Worm (Caenorhabditis elegans) whole organism, mixed stage, embryonic: ENCODE data around the gene ZK1320.7.

Source experiments
- M03D4.4 ChIP-seq: sonication (generic microtip); optimal IDR thresholded peaks from 2 replicates; lab custom pipeline; 2017; ENCODE audit warnings: mild to moderate bottlenecking, missing genetic modification characterization, missing compliant biosample characterization
- bed-3 ChIP-seq: fragments of 200-800 bp; sonication (Bioruptor generic); optimal IDR thresholded peaks from 3 replicates; lab custom pipeline; 2018; ENCODE audit warnings: mild to moderate bottlenecking, missing genetic modification characterization, moderate library complexity, missing compliant biosample characterization
- blmp-1 ChIP-seq: fragments of 150-350 bp; optimal IDR thresholded peaks from 2 replicates; lab custom pipeline; 2014; ENCODE audit warnings: missing biosample characterization, missing genetic modification characterization
- ceh-39 ChIP-seq: fragments of 150-350 bp; optimal IDR thresholded peaks from 2 replicates; lab custom pipeline; 2014; ENCODE audit warnings: missing biosample characterization, missing genetic modification characterization
- ceh-43 ChIP-seq: fragments of 200-800 bp; sonication (Bioruptor generic); optimal IDR thresholded peaks from 2 replicates; lab custom pipeline; 2018; ENCODE audit warnings: mild to moderate bottlenecking, missing genetic modification characterization, moderate library complexity, missing compliant biosample characterization
- ceh-83 ChIP-seq: fragments of 200-800 bp; sonication (Bioruptor generic); optimal IDR thresholded peaks from 2 replicates; lab custom pipeline; 2018; ENCODE audit warnings: mild to moderate bottlenecking, missing genetic modification characterization, missing compliant biosample characterization
- ces-1 ChIP-seq: fragments of 150-350 bp; optimal IDR thresholded peaks from 2 replicates; lab custom pipeline; 2014; ENCODE audit warnings: missing biosample characterization, missing genetic modification reagents, missing genetic modification characterization
- cnd-1 ChIP-seq: fragments of 200-800 bp; sonication (Bioruptor generic); optimal IDR thresholded peaks from 2 replicates; lab custom pipeline; 2018; ENCODE audit warnings: mild to moderate bottlenecking, missing genetic modification characterization, missing compliant biosample characterization
- drap-1 ChIP-seq: fragments of 200-800 bp; sonication (Bioruptor generic); optimal IDR thresholded peaks from 3 replicates; lab custom pipeline; 2018; ENCODE audit warnings: mild to moderate bottlenecking, missing genetic modification characterization, missing compliant biosample characterization
- elt-1 ChIP-seq: sonication (generic microtip); optimal IDR thresholded peaks from 2 replicates; lab custom pipeline; 2017; ENCODE audit warnings: missing genetic modification characterization, mild to moderate bottlenecking, missing compliant biosample characterization, antibody characterized with exemption, moderate library complexity, borderline replicate concordance; ENCODE audit not compliant: insufficient read depth
- elt-3 ChIP-seq: fragments of 150-350 bp; optimal IDR thresholded peaks from 2 replicates; lab custom pipeline; 2014; ENCODE audit warnings: missing biosample characterization, missing genetic modification characterization
- ham-2 ChIP-seq: fragments of 200-800 bp; sonication (Bioruptor generic); optimal IDR thresholded peaks from 2 replicates; lab custom pipeline; 2018; ENCODE audit warnings: mild to moderate bottlenecking, missing genetic modification characterization, missing compliant biosample characterization
- hlh-1 ChIP-seq: fragments of 150-350 bp; optimal IDR thresholded peaks from 2 replicates; lab custom pipeline; 2014; ENCODE audit warnings: missing biosample characterization, missing genetic modification reagents, missing genetic modification characterization
- lin-13 ChIP-seq: fragments of 150-350 bp; optimal IDR thresholded peaks from 2 replicates; lab custom pipeline; 2014; ENCODE audit warnings: missing biosample characterization, missing genetic modification characterization
- lin-32 ChIP-seq: fragments of 200-800 bp; sonication (Bioruptor generic); optimal IDR thresholded peaks from 2 replicates; lab custom pipeline; 2018; ENCODE audit warnings: mild to moderate bottlenecking, missing genetic modification characterization, missing compliant biosample characterization
- lsy-2 ChIP-seq: fragments of 150-350 bp; optimal IDR thresholded peaks from 2 replicates; lab custom pipeline; 2014; ENCODE audit warnings: missing biosample characterization, missing genetic modification characterization
- mab-5 ChIP-seq: fragments of 150-350 bp; optimal IDR thresholded peaks from 2 replicates; lab custom pipeline; 2014; ENCODE audit warnings: missing biosample characterization, missing genetic modification characterization
- mep-1 ChIP-seq: fragments of 150-350 bp; optimal IDR thresholded peaks from 2 replicates; lab custom pipeline; 2017; ENCODE audit warnings: missing biosample characterization, missing genetic modification reagents, missing genetic modification characterization, inconsistent platforms
- mls-2 ChIP-seq: sonication (generic microtip); optimal IDR thresholded peaks from 2 replicates; lab custom pipeline; 2016; ENCODE audit warnings: mild to moderate bottlenecking, missing genetic modification characterization, moderate library complexity, missing compliant biosample characterization
- nhr-12 ChIP-seq: fragments of 150-350 bp; optimal IDR thresholded peaks from 2 replicates; lab custom pipeline; 2014; ENCODE audit warnings: missing biosample characterization, missing genetic modification characterization
- nhr-2 ChIP-seq: fragments of 150-350 bp; optimal IDR thresholded peaks from 2 replicates; lab custom pipeline; 2014; ENCODE audit warnings: missing biosample characterization, missing genetic modification characterization
- nhr-237 ChIP-seq: fragments of 150-350 bp; optimal IDR thresholded peaks from 2 replicates; lab custom pipeline; 2014; ENCODE audit warnings: missing biosample characterization, missing genetic modification characterization
- nhr-28 ChIP-seq: fragments of 150-350 bp; optimal IDR thresholded peaks from 2 replicates; lab custom pipeline; 2014; ENCODE audit warnings: missing biosample characterization, missing genetic modification characterization
- pha-4 ChIP-seq: fragments of 150-350 bp; optimal IDR thresholded peaks from 2 replicates; lab custom pipeline; 2018; ENCODE audit warnings: missing biosample characterization, missing genetic modification reagents, missing genetic modification characterization
- sem-2 ChIP-seq: fragments of 200-800 bp; sonication (Bioruptor generic); optimal IDR thresholded peaks from 2 replicates; lab custom pipeline; 2018; ENCODE audit warnings: mild to moderate bottlenecking, missing genetic modification characterization, missing compliant biosample characterization
- tbx-8 ChIP-seq: fragments of 200-800 bp; sonication (Bioruptor generic); optimal IDR thresholded peaks from 2 replicates; lab custom pipeline; 2018; ENCODE audit warnings: mild to moderate bottlenecking, missing genetic modification characterization, moderate library complexity, missing compliant biosample characterization
- unc-120 ChIP-seq: sonication (generic microtip); optimal IDR thresholded peaks from 2 replicates; lab custom pipeline; 2017; ENCODE audit warnings: missing genetic modification characterization, missing compliant biosample characterization; ENCODE audit not compliant: poor library complexity, severe bottlenecking
- unc-62 ChIP-seq: fragments of 150-350 bp; optimal IDR thresholded peaks from 2 replicates; lab custom pipeline; 2014; ENCODE audit warnings: missing biosample characterization, missing genetic modification reagents, missing genetic modification characterization
- zip-8 ChIP-seq: fragments of 150-350 bp; optimal IDR thresholded peaks from 2 replicates; lab custom pipeline; 2014; ENCODE audit warnings: missing biosample characterization, missing genetic modification characterization
- ztf-11 ChIP-seq: fragments of 150-350 bp; optimal IDR thresholded peaks from 2 replicates; lab custom pipeline; 2014; ENCODE audit warnings: missing biosample characterization, missing genetic modification characterization

The ZK1320.7 gene

DNA sequence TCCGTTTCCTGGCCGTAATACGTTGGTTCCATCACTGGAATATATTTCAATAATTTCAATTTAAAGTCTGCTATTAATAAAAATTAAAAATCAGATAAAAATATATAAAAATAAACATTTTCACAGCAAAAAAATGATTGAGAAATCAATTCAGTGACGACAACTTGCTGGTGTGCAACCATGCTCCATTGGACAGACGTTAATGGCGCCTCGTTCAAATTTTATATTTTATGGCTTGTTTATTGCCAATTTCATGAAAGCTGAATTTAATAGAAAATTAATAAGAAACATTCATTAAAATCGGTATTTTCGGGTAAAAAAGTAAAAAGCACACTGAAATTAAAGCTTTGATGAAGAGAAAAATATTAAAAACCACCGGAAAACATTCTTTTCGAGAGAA is 34.8 kb downstream of the ZK1320.7 start, which contains the start of gene Y53C12A.3:
Y53C12A.3 (minus strand) TSS at position 34 of the 400 bp plus-strand sequence.
- TF ChIP-seq nhr-2 (tag; lab: Kevin White, UChicago) (peak; percentile 11), zip-8 (tag; lab: Kevin White, UChicago) (no peak), lin-32 (GFP tag; lab: Kevin White, UChicago) (no peak), nhr-237 (peak; percentile 43), lsy-2 (tag; lab: Kevin White, UChicago) (peak; percentile 51), bed-3 (GFP tag; lab: Kevin White, UChicago) (no peak), blmp-1 (tag; lab: Kevin White, UChicago) (no peak), nhr-12 (tag; lab: Kevin White, UChicago) (no peak), ces-1 (peak; percentile 29), nhr-28 (tag; lab: Kevin White, UChicago) (no peak), unc-120 (tag; lab: Kevin White, UChicago) (no peak), M03D4.4 (tag; lab: Kevin White, UChicago) (no peak), mep-1 (peak; percentile 31), mab-5 (tag; lab: Kevin White, UChicago) (no peak)

DNA sequence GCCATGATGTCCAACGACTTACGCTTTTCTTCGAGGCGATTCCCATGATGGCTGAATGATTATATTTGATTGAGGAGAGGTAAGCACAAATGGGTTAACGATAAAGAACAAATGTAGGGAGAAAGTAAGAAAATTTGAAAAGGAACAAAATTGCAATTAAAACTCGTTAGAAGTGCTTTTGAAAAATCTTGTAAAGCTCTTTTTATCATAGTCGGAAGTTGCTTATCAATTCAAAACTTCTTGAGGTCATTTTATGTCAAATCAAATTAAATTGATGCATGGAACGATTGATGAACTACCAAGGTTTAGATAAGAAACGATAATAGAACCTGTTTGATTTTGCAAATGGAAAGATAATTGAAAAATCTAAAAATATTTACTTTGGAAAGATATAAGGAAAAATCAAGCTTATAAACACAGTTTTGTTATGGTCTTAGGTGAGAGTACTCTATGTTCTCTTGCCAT is 37.5 kb downstream of the ZK1320.7 start, which contains the start of gene glt-5:
glt-5 (minus strand) TSS at position 51 of the 465 bp plus-strand sequence.
- no peak for TF ChIP-seq elt-1 (tag; lab: Kevin White, UChicago)
- TF ChIP-seq hlh-1 (tag; lab: Kevin White, UChicago), result no peak
- no peak for TF ChIP-seq mls-2
- TF ChIP-seq ces-1, result no peak
- TF ChIP-seq lsy-2 (tag; lab: Kevin White, UChicago), result no peak
- no peak for TF ChIP-seq drap-1 (GFP tag; lab: Kevin White, UChicago)
- TF ChIP-seq elt-3, result no peak
- TF ChIP-seq cnd-1 (tag; lab: Kevin White, UChicago), result no peak
- no peak for TF ChIP-seq ham-2 (GFP tag; lab: Kevin White, UChicago)
- no peak for TF ChIP-seq lin-13 (tag; lab: Kevin White, UChicago)
- TF ChIP-seq unc-62 (GFP tag; lab: Kevin White, UChicago), result no peak
- TF ChIP-seq sem-2, result no peak
- no peak for TF ChIP-seq tbx-8

DNA sequence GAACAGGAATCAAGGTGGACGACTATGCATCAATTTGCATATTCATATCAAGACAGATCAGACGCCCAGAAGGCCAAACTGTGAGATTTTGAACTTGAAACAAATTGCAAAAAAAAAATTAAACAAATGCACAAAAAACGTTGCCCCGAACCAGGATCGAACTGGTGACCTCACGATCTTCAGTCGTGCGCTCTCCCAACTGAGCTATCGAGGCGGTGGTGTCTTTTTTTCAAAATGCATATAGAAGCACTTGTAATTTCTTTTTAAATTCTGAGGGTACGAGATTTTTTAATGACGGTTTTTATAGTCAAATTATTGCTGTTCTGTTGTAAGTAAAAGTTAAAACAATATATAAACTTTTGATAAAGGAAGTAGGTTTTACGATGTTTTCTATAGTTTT is 41.7 kb downstream of the ZK1320.7 start:
- TF ChIP-seq mep-1 (no peak), bed-3 (GFP tag; lab: Kevin White, UChicago) (no peak), unc-62 (GFP tag; lab: Kevin White, UChicago) (no peak), lin-32 (GFP tag; lab: Kevin White, UChicago) (no peak), ceh-83 (GFP tag; lab: Kevin White, UChicago) (peak; percentile 55)

DNA sequence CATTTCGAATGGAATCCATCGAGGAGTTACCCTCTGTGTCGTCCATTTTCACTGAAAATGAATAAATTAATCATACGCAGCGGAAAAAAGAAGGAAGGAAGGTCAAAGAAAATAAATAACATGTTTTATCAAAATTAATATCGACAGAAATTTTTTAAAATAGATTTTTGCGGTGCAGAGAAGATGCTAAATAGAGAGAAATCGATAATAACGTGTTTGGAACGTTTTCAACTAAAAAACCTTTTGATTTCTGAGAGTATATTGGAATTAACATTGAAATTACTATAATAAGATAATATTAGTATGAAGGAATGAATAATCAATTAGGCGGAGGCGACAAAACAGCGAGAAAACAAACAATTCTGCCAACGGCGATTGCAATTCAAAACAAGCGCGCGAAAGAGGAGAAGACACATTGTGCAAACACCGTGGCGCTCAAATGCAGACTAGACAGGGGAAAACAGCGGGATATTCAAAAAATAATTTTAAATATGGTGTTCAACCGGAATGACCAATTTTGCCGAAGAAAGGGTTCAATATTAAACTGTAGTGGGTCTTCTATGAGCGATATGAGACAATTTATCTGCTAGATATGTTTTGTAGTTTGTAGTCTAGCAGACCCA is 45.1 kb downstream of the ZK1320.7 start, which contains the start of gene wee-1.3:
wee-1.3 (minus strand) TSS at position 51 of the 623 bp plus-strand sequence.
- TF ChIP-seq tbx-8, result no peak
- TF ChIP-seq nhr-237, result peak; percentile 79
- TF ChIP-seq ceh-39 (tag; lab: Kevin White, UChicago), result peak; percentile 45
- no peak for TF ChIP-seq ztf-11 (tag; lab: Kevin White, UChicago)
- peak; percentile 89 for TF ChIP-seq lsy-2 (tag; lab: Kevin White, UChicago)
- TF ChIP-seq mep-1, result peak; percentile 75
- TF ChIP-seq unc-120 (tag; lab: Kevin White, UChicago), result peak; percentile 51
- no peak for TF ChIP-seq nhr-2 (tag; lab: Kevin White, UChicago)
- TF ChIP-seq ces-1, result peak; percentile 58
- no peak for TF ChIP-seq ceh-43
- TF ChIP-seq hlh-1 (tag; lab: Kevin White, UChicago), result peak; percentile 20
- TF ChIP-seq pha-4 (tag; lab: Kevin White, UChicago), result peak; percentile 78
- peak; percentile 80 for TF ChIP-seq lin-13 (tag; lab: Kevin White, UChicago)
- TF ChIP-seq unc-62 (GFP tag; lab: Kevin White, UChicago), result no peak
- TF ChIP-seq mls-2, result peak; percentile 47
- no peak for TF ChIP-seq cnd-1 (tag; lab: Kevin White, UChicago)
- TF ChIP-seq ham-2 (GFP tag; lab: Kevin White, UChicago), result no peak
- peak; percentile 48 for TF ChIP-seq drap-1 (GFP tag; lab: Kevin White, UChicago)
- TF ChIP-seq, all 35 proteins: peak for 11
